Fruit fly (Drosophila melanogaster): ENCODE measurements around the gene CG17078.

CG17078 gene

dm6 chr2L:309177-309576, 31.1 kb upstream of the CG17078 start (continued):
- TF ChIP-seq Hey (tag; optimal IDR thresholded peaks at IDR 0.05) (no peak), CG5953 (GFP tag; IDR thresholded peaks at IDR 0.05) (no peak), CG10274 (GFP tag; optimal IDR thresholded peaks at IDR 0.05) (no peak), Dek (tag; optimal IDR thresholded peaks at IDR 0.05) (peak; percentile 30), CG10462 (GFP tag; optimal IDR thresholded peaks at IDR 0.05) (no peak), CG7839 (tag; optimal IDR thresholded peaks at IDR 0.05) (peak; percentile 33), H15 (GFP tag; IDR thresholded peaks at IDR 0.05) (no peak), CG3163 (GFP tag; optimal IDR thresholded peaks at IDR 0.05) (no peak), Hsf (GFP tag; optimal IDR thresholded peaks at IDR 0.05) (peak; percentile 4), HmgZ (tag; optimal IDR thresholded peaks at IDR 0.05) (no peak), Neu2 (GFP tag; optimal IDR thresholded peaks at IDR 0.05; ENCODE audit: borderline replicate concordance) (no peak), CG17612 (GFP tag; IDR thresholded peaks at IDR 0.05) (no peak), p53 (GFP tag; optimal IDR thresholded peaks at IDR 0.05) (no peak), MBD-R2 (GFP tag; IDR thresholded peaks at IDR 0.05) (0 out of 2 replicates have a peak, but pooled peaks have one; percentile 7), CG17186 (GFP tag; optimal IDR thresholded peaks at IDR 0.05) (no peak), trh (GFP tag; optimal IDR thresholded peaks at IDR 0.05) (no peak), CG17328 (GFP tag; IDR thresholded peaks at IDR 0.05) (no peak), Elba2 (GFP tag; optimal IDR thresholded peaks at IDR 0.05) (no peak), pzg (GFP tag; optimal IDR thresholded peaks at IDR 0.05) (no peak), bsh (GFP tag; optimal IDR thresholded peaks at IDR 0.05) (no peak), tll (GFP tag; optimal IDR thresholded peaks at IDR 0.05) (peak in 1 of 2 experiments; percentile 4), al (GFP tag; IDR thresholded peaks at IDR 0.05) (no peak), Fer2 (tag; optimal IDR thresholded peaks at IDR 0.05) (no peak), Vsx1 (GFP tag; optimal IDR thresholded peaks at IDR 0.05) (no peak), cg (GFP tag; optimal IDR thresholded peaks at IDR 0.05) (no peak), CG15514 (GFP tag; optimal IDR thresholded peaks at IDR 0.05) (no peak), kay (GFP tag; optimal IDR thresholded peaks at IDR 0.05) (no peak), CG11456 (GFP tag; IDR thresholded peaks at IDR 0.05) (0 out of 3 replicates have a peak, but pooled peaks have one; percentile 43), CG8290 (GFP tag; optimal IDR thresholded peaks at IDR 0.05) (no peak), CG8290 (tag; optimal IDR thresholded peaks at IDR 0.05) (peak in 1 of 2 experiments; percentile 4), CG2712 (tag; optimal IDR thresholded peaks at IDR 0.05) (peak; percentile 14), Sox102F (GFP tag; optimal IDR thresholded peaks at IDR 0.05) (peak; percentile 35), CG2875 (GFP tag; optimal IDR thresholded peaks at IDR 0.05) (no peak), CG16863 (GFP tag; optimal IDR thresholded peaks at IDR 0.05) (no peak), CG15601 (tag; optimal IDR thresholded peaks at IDR 0.05) (no peak), CG2120 (GFP tag; optimal IDR thresholded peaks at IDR 0.05) (peak; percentile 40), lov (optimal IDR thresholded peaks at IDR 0.05) (no peak), lov (GFP tag; IDR thresholded peaks at IDR 0.05) (no peak), CG13775 (GFP tag; optimal IDR thresholded peaks at IDR 0.05) (no peak), CG9817 (tag; optimal IDR thresholded peaks at IDR 0.05) (no peak), CG9609 (GFP tag; optimal IDR thresholded peaks at IDR 0.05) (peak; percentile 8), az2 (GFP tag; optimal IDR thresholded peaks at IDR 0.05) (no peak), CG13123 (GFP tag; optimal IDR thresholded peaks at IDR 0.05) (no peak), CG3847 (GFP tag; IDR thresholded peaks at IDR 0.05) (no peak), CG8765 (GFP tag; IDR thresholded peaks at IDR 0.05) (no peak), emc (GFP tag; optimal IDR thresholded peaks at IDR 0.05) (no peak), CG15073 (GFP tag; optimal IDR thresholded peaks at IDR 0.05) (no peak), eyg (GFP tag; optimal IDR thresholded peaks at IDR 0.05) (no peak), CG16815 (GFP tag; optimal IDR thresholded peaks at IDR 0.05) (peak; percentile 2), Atf6 (GFP tag; IDR thresholded peaks at IDR 0.05) (no peak), CG33213 (GFP tag; optimal IDR thresholded peaks at IDR 0.05) (no peak), zf30C (GFP tag; optimal IDR thresholded peaks at IDR 0.05) (no peak)
